5 fruit fly cellular contexts compared by ENCODE assay signal in genomic region chr3L:331842-332802, dm6.
A peak's percentile ranks its signal among the peaks of the same experiment; 100 is the strongest.
TF ChIP-seq lines count a peak whose summit lies in the region.

Gene mthl9 (minus strand): TSS chr3L:332309.

- peak; percentile 80 for TF ChIP-seq CTCF in whole organism, embryonic (GFP tag; optimal IDR thresholded peaks at IDR 0.05; lab: Kevin White, UChicago)

TF ChIP-seq in whole organism, adult, 20 proteins besides CTCF, POLR2A, EP300 and RAD21:
- TF ChIP-seq CG14711 (tag; optimal IDR thresholded peaks at IDR 0.05; lab: Kevin White, UChicago): no peak
- TF ChIP-seq bab1 (GFP tag; optimal IDR thresholded peaks at IDR 0.05; lab: Kevin White, UChicago): no peak
- no peak for TF ChIP-seq CG7045 (GFP tag; optimal IDR thresholded peaks at IDR 0.05; lab: Kevin White, UChicago)
- TF ChIP-seq pad (GFP tag; optimal IDR thresholded peaks at IDR 0.05; lab: Kevin White, UChicago): no peak
- TF ChIP-seq Mnt (GFP tag; optimal IDR thresholded peaks at IDR 0.05; lab: Kevin White, UChicago): peak; percentile 17
- TF ChIP-seq Crg-1 (GFP tag; optimal IDR thresholded peaks at IDR 0.05; lab: Kevin White, UChicago): no peak
- TF ChIP-seq cnc (optimal IDR thresholded peaks at IDR 0.05; lab: Kevin White, UChicago): no peak
- TF ChIP-seq Clk (GFP tag; optimal IDR thresholded peaks at IDR 0.05; lab: Kevin White, UChicago): no peak
- no peak for TF ChIP-seq CG11617 (GFP tag; optimal IDR thresholded peaks at IDR 0.05; lab: Kevin White, UChicago)
- TF ChIP-seq CG7101 (tag; optimal IDR thresholded peaks at IDR 0.05; lab: Kevin White, UChicago): no peak
- no peak for TF ChIP-seq Hr96 (GFP tag; optimal IDR thresholded peaks at IDR 0.05; lab: Kevin White, UChicago)
- peak; percentile 66 for TF ChIP-seq tj (GFP tag; optimal IDR thresholded peaks at IDR 0.05; lab: Kevin White, UChicago)

TF ChIP-seq in whole organism, embryonic, 481 proteins besides CTCF, POLR2A, EP300 and RAD21 (continues in another document):
- TF ChIP-seq Bgb (GFP tag; IDR thresholded peaks at IDR 0.05; lab: Robert Waterston, UW; ENCODE audit: partially characterized antibody): peak; percentile 55
- peak; percentile 94 for TF ChIP-seq CG10543 (GFP tag; optimal IDR thresholded peaks at IDR 0.05; lab: Kevin White, UChicago)
- no peak for TF ChIP-seq nmo (GFP tag; optimal IDR thresholded peaks at IDR 0.05; lab: Kevin White, UChicago)
- TF ChIP-seq sd (tag; optimal IDR thresholded peaks at IDR 0.05; lab: Kevin White, UChicago): peak; percentile 91
- 0 out of 3 replicates have a peak, but pooled peaks have one; percentile 37 for TF ChIP-seq row (GFP tag; IDR thresholded peaks at IDR 0.05; lab: Robert Waterston, UW)
- TF ChIP-seq hkb (optimal IDR thresholded peaks at IDR 0.05; lab: Kevin White, UChicago): no peak
- peak; percentile 46; the same call in 1 of the 2 replicates for TF ChIP-seq hkb (GFP tag; IDR thresholded peaks at IDR 0.05; lab: Robert Waterston, UW)
- TF ChIP-seq wor (GFP tag; IDR thresholded peaks at IDR 0.05; lab: Robert Waterston, UW): no peak
- TF ChIP-seq CG8924 (tag; optimal IDR thresholded peaks at IDR 0.05; lab: Kevin White, UChicago): peak; percentile 10
- TF ChIP-seq Eip74EF (GFP tag; optimal IDR thresholded peaks at IDR 0.05; lab: Kevin White, UChicago): peak in 1 of 2 experiments; percentile 15
- TF ChIP-seq MTF-1 (GFP tag; optimal IDR thresholded peaks at IDR 0.05; lab: Kevin White, UChicago; ENCODE audit: borderline replicate concordance): peak; percentile 6
- TF ChIP-seq mirr (GFP tag; optimal IDR thresholded peaks at IDR 0.05; lab: Kevin White, UChicago): peak; percentile 82
- peak; percentile 29 for TF ChIP-seq lbe (GFP tag; optimal IDR thresholded peaks at IDR 0.05; lab: Kevin White, UChicago)
- no peak for TF ChIP-seq CG10959 (GFP tag; IDR thresholded peaks at IDR 0.05; lab: Robert Waterston, UW)
- peak; percentile 17 for TF ChIP-seq CG17385 (GFP tag; optimal IDR thresholded peaks at IDR 0.05; lab: Kevin White, UChicago)
- no peak for TF ChIP-seq ase (GFP tag; IDR thresholded peaks at IDR 0.05; lab: Robert Waterston, UW)
- peak; percentile 40; the same call in 1 of the 2 replicates for TF ChIP-seq E2f2 (GFP tag; IDR thresholded peaks at IDR 0.05; lab: Robert Waterston, UW)
- peak; percentile 62 for TF ChIP-seq Fer1 (GFP tag; optimal IDR thresholded peaks at IDR 0.05; lab: Kevin White, UChicago)
- no peak for TF ChIP-seq CG6813 (GFP tag; optimal IDR thresholded peaks at IDR 0.05; lab: Kevin White, UChicago)

TF ChIP-seq in whole organism, prepupa, 60 proteins besides CTCF, POLR2A, EP300 and RAD21 (continues in another document):
- TF ChIP-seq net (GFP tag; optimal IDR thresholded peaks at IDR 0.05; lab: Kevin White, UChicago) (no peak), dac (GFP tag; optimal IDR thresholded peaks at IDR 0.05; lab: Kevin White, UChicago) (no peak), Sox102F (GFP tag; optimal IDR thresholded peaks at IDR 0.05; lab: Kevin White, UChicago) (no peak), Eip78C (GFP tag; lab: Kevin White, UChicago) (peak; percentile 21), Lpt (GFP tag; optimal IDR thresholded peaks at IDR 0.05; lab: Kevin White, UChicago) (peak; percentile 9), CG9139 (GFP tag; optimal IDR thresholded peaks at IDR 0.05; lab: Kevin White, UChicago) (no peak), CG32006 (GFP tag; optimal IDR thresholded peaks at IDR 0.05; lab: Kevin White, UChicago) (no peak), esn (GFP tag; optimal IDR thresholded peaks at IDR 0.05; lab: Kevin White, UChicago) (peak; percentile 23), Eip75B (GFP tag; optimal IDR thresholded peaks at IDR 0.05; lab: Kevin White, UChicago) (no peak), CG8319 (GFP tag; optimal IDR thresholded peaks at IDR 0.05; lab: Kevin White, UChicago) (no peak), fkh (GFP tag; optimal IDR thresholded peaks at IDR 0.05; lab: Kevin White, UChicago) (no peak), OdsH (GFP tag; optimal IDR thresholded peaks at IDR 0.05; lab: Kevin White, UChicago) (no peak), CG11902 (GFP tag; optimal IDR thresholded peaks at IDR 0.05; lab: Kevin White, UChicago) (no peak), CG6854 (GFP tag; optimal IDR thresholded peaks at IDR 0.05; lab: Kevin White, UChicago) (peak; percentile 56), Eip93F (GFP tag; optimal IDR thresholded peaks at IDR 0.05; lab: Kevin White, UChicago) (no peak), CG6792 (GFP tag; optimal IDR thresholded peaks at IDR 0.05; lab: Kevin White, UChicago) (no peak), Hr38 (GFP tag; optimal IDR thresholded peaks at IDR 0.05; lab: Kevin White, UChicago) (no peak), vri (GFP tag; optimal IDR thresholded peaks at IDR 0.05; lab: Kevin White, UChicago) (no peak), pdm3 (GFP tag; optimal IDR thresholded peaks at IDR 0.05; lab: Kevin White, UChicago) (no peak), CG1621 (tag; optimal IDR thresholded peaks at IDR 0.05; lab: Kevin White, UChicago) (no peak), CG15336 (GFP tag; IDR thresholded peaks at IDR 0.05; lab: Robert Waterston, UW) (peak; percentile 39; the same call in 1 of the 2 replicates), Blimp-1 (GFP tag; optimal IDR thresholded peaks at IDR 0.05; lab: Kevin White, UChicago) (no peak)

TF ChIP-seq in whole organism, pupa, 21 proteins besides CTCF, POLR2A, EP300 and RAD21:
- TF ChIP-seq gl (tag; optimal IDR thresholded peaks at IDR 0.05; lab: Kevin White, UChicago) (no peak), CG17806 (tag; optimal IDR thresholded peaks at IDR 0.05; lab: Kevin White, UChicago) (no peak), EcR (GFP tag; optimal IDR thresholded peaks at IDR 0.05; lab: Kevin White, UChicago) (no peak), CG8301 (tag; optimal IDR thresholded peaks at IDR 0.05; lab: Kevin White, UChicago) (no peak), CG34367 (tag; optimal IDR thresholded peaks at IDR 0.05; lab: Kevin White, UChicago) (no peak), rn (GFP tag; IDR thresholded peaks at IDR 0.05; lab: Robert Waterston, UW) (no peak), Ets98B (GFP tag; IDR thresholded peaks at IDR 0.05; lab: Robert Waterston, UW) (peak; percentile 52; the same call in 1 of the 2 replicates), CG4496 (GFP tag; IDR thresholded peaks at IDR 0.05; lab: Robert Waterston, UW) (peak; percentile 15; the same call in 1 of the 3 replicates), CG13204 (GFP tag; optimal IDR thresholded peaks at IDR 0.05; lab: Kevin White, UChicago) (no peak), CG10348 (GFP tag; IDR thresholded peaks at IDR 0.05; lab: Robert Waterston, UW) (no peak), CG9948 (tag; optimal IDR thresholded peaks at IDR 0.05; lab: Kevin White, UChicago) (no peak)

TF ChIP-seq in whole organism, wandering third instar larva, 38 proteins besides CTCF, POLR2A, EP300 and RAD21:
- no peak for TF ChIP-seq jim (GFP tag; optimal IDR thresholded peaks at IDR 0.05; lab: Kevin White, UChicago)
- TF ChIP-seq N (GFP tag; optimal IDR thresholded peaks at IDR 0.05; lab: Kevin White, UChicago): no peak
- peak; percentile 57 for TF ChIP-seq Dif (GFP tag; optimal IDR thresholded peaks at IDR 0.05; lab: Kevin White, UChicago; ENCODE audit: partially characterized antibody)
- no peak for TF ChIP-seq CG9705 (GFP tag; optimal IDR thresholded peaks at IDR 0.05; lab: Kevin White, UChicago)
- no peak for TF ChIP-seq br (GFP tag; optimal IDR thresholded peaks at IDR 0.05; lab: Kevin White, UChicago)
- TF ChIP-seq Vsx2 (GFP tag; optimal IDR thresholded peaks at IDR 0.05; lab: Kevin White, UChicago; ENCODE audit: partially characterized antibody): peak; percentile 98
- TF ChIP-seq woc (GFP tag; optimal IDR thresholded peaks at IDR 0.05; lab: Kevin White, UChicago): no peak
- TF ChIP-seq rgr (GFP tag; optimal IDR thresholded peaks at IDR 0.05; lab: Kevin White, UChicago): peak; percentile 29
- TF ChIP-seq ey (GFP tag; optimal IDR thresholded peaks at IDR 0.05; lab: Kevin White, UChicago): no peak
- no peak for TF ChIP-seq psq (GFP tag; optimal IDR thresholded peaks at IDR 0.05; lab: Kevin White, UChicago)
- TF ChIP-seq dsf (GFP tag; optimal IDR thresholded peaks at IDR 0.05; lab: Kevin White, UChicago; ENCODE audit: borderline replicate concordance): no peak
- no peak for TF ChIP-seq foxo (GFP tag; optimal IDR thresholded peaks at IDR 0.05; lab: Kevin White, UChicago)
- TF ChIP-seq fru (GFP tag; optimal IDR thresholded peaks at IDR 0.05; lab: Kevin White, UChicago): no peak
- peak; percentile 3 for TF ChIP-seq Hr83 (GFP tag; optimal IDR thresholded peaks at IDR 0.05; lab: Kevin White, UChicago; ENCODE audit: poor library complexity, severe bottlenecking)
- TF ChIP-seq lola (GFP tag; optimal IDR thresholded peaks at IDR 0.05; lab: Kevin White, UChicago): no peak
- no peak for TF ChIP-seq brk (GFP tag; optimal IDR thresholded peaks at IDR 0.05; lab: Kevin White, UChicago)
- TF ChIP-seq tai (GFP tag; optimal IDR thresholded peaks at IDR 0.05; lab: Kevin White, UChicago): no peak
- TF ChIP-seq usp (GFP tag; optimal IDR thresholded peaks at IDR 0.05; lab: Kevin White, UChicago): no peak
- TF ChIP-seq Rel (GFP tag; optimal IDR thresholded peaks at IDR 0.05; lab: Kevin White, UChicago): no peak
- peak; percentile 11 for TF ChIP-seq Rel (tag; optimal IDR thresholded peaks at IDR 0.05; lab: Kevin White, UChicago)
- TF ChIP-seq dmrt93B (GFP tag; optimal IDR thresholded peaks at IDR 0.05; lab: Kevin White, UChicago): no peak
- peak; percentile 35 for TF ChIP-seq Sp1 (GFP tag; optimal IDR thresholded peaks at IDR 0.05; lab: Kevin White, UChicago)
- peak in 1 of 2 experiments; percentile 26 for TF ChIP-seq dl (GFP tag; optimal IDR thresholded peaks at IDR 0.05; lab: Kevin White, UChicago; ENCODE audit: insufficient read depth in 1 of 2, partially characterized antibody in 2 of 2)
- TF ChIP-seq Myc (optimal IDR thresholded peaks at IDR 0.05; lab: Kevin White, UChicago): peak; percentile 83
- TF ChIP-seq HLH106 (tag; optimal IDR thresholded peaks at IDR 0.05; lab: Kevin White, UChicago): peak; percentile 10
- no peak for TF ChIP-seq sv (GFP tag; optimal IDR thresholded peaks at IDR 0.05; lab: Kevin White, UChicago)
- TF ChIP-seq Dfd (GFP tag; optimal IDR thresholded peaks at IDR 0.05; lab: Kevin White, UChicago): no peak
- no peak for TF ChIP-seq CrebA (GFP tag; optimal IDR thresholded peaks at IDR 0.05; lab: Kevin White, UChicago; ENCODE audit: borderline replicate concordance)
- no peak for TF ChIP-seq h (GFP tag; optimal IDR thresholded peaks at IDR 0.05; lab: Kevin White, UChicago)
TF ChIP-seq in whole organism, wandering third instar larva: peak in this region for 9.
